Worm (Caenorhabditis elegans): ENCODE results near the gene C16C10.9.

DNA sequence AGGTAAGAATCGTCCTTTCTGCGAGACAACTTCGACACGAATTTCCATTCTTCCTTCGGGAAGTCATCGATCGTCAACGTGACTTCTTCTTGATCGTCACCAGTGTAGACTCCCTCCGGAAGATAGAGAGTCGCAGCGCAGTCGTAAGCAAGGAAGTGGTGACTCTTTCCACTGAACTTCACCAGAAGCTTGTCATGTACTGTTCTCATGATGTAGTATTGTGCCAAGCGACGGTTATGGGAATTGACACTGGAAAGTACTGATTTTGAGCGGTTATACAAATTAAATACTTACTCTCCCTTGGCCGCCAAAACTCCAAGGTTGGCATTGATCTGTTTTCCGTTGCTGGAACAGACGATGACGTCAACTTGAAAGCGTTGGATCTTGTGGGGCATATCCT, 18.3 kb upstream of the C16C10.9 start:
- TF ChIP-seq arid-1 (GFP tag; conservative IDR thresholded peaks at IDR 0.05) (no peak), nhr-76 (tag; optimal IDR thresholded peaks at IDR 0.05) (no peak), egl-27 (tag; optimal IDR thresholded peaks at IDR 0.05) (no peak), lin-39 (tag; optimal IDR thresholded peaks at IDR 0.05) (no peak), hif-1 (tag; optimal IDR thresholded peaks at IDR 0.05) (no peak), nhr-25 (tag; optimal IDR thresholded peaks at IDR 0.05; ENCODE audit: borderline replicate concordance, insufficient read depth) (no peak), jun-1 (tag; optimal IDR thresholded peaks at IDR 0.05) (no peak), pqm-1 (tag; optimal IDR thresholded peaks at IDR 0.05) (no peak), Y5F2A.4 (GFP tag; optimal IDR thresholded peaks at IDR 0.05) (no peak)

Measured in whole organism, L4 larva.